Fruit fly (Drosophila melanogaster): ENCODE results near the gene RhoGEF64C.

The RhoGEF64C gene

DNA sequence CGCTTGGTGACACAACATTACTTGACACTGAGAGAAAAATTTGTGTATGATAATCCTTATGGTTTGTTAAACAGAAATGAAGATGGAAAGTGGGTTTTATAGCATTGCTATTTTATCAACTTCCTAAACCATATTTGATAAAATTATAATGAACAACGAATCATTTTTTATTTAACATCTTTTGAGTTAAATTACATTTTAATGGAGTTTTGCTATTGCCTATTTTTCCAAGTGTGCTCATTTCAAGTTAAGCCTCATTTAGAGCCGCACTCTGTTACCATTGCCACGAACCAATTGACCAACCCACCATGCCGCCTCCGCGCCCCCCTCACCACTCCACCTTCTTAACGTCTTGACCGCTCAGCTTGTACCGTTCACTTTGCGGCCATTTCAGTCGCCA is 7.5 kb downstream of the RhoGEF64C start (continued):
- TF ChIP-seq nom (GFP tag; optimal IDR thresholded peaks at IDR 0.05) (no peak), phol (tag; optimal IDR thresholded peaks at IDR 0.05) (peak; percentile 7), CG12659 (GFP tag; optimal IDR thresholded peaks at IDR 0.05) (no peak), salm (tag; optimal IDR thresholded peaks at IDR 0.05) (no peak), CG33213 (GFP tag; optimal IDR thresholded peaks at IDR 0.05) (no peak), CG8089 (GFP tag; optimal IDR thresholded peaks at IDR 0.05) (no peak), CG12104 (GFP tag; optimal IDR thresholded peaks at IDR 0.05) (no peak), wor (GFP tag; IDR thresholded peaks at IDR 0.05) (no peak), CG33557 (GFP tag; optimal IDR thresholded peaks at IDR 0.05) (no peak)

DNA sequence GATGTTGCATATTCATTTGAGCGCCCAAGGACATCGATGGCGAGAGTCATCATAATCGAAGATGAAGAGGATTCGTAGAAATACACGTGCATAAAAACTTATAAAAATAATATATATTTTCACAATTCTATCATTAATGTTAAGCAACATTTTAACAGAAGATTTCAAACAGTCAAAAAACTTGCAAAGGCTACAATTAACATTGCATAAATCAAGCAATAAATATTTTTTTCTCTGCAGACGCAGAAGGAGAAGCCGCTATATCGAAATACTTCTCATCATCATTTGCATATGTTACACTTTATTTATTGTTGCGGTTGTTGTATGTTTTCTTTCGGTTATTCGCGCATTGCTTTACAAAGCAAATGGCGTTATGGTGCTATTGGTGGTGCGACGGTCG is 9.4 kb downstream of the RhoGEF64C start:
- no peak for TF ChIP-seq Mes4 (GFP tag; optimal IDR thresholded peaks at IDR 0.05)
- no peak for TF ChIP-seq Dad (GFP tag; optimal IDR thresholded peaks at IDR 0.05)
- no peak for TF ChIP-seq CG3995 (GFP tag; optimal IDR thresholded peaks at IDR 0.05)
- TF ChIP-seq Tbp (GFP tag; optimal IDR thresholded peaks at IDR 0.05): no peak
- TF ChIP-seq Dfd (GFP tag; optimal IDR thresholded peaks at IDR 0.05): no peak
- TF ChIP-seq jigr1 (GFP tag; IDR thresholded peaks at IDR 0.05): no peak
- TF ChIP-seq Antp (GFP tag; optimal IDR thresholded peaks at IDR 0.05): no peak
- no peak for TF ChIP-seq CG14014 (GFP tag; IDR thresholded peaks at IDR 0.05)
- no peak for TF ChIP-seq ci (GFP tag; IDR thresholded peaks at IDR 0.05)
- no peak for TF ChIP-seq CG13296 (GFP tag; optimal IDR thresholded peaks at IDR 0.05)
- TF ChIP-seq ab (GFP tag; optimal IDR thresholded peaks at IDR 0.05): no peak
- TF ChIP-seq CG10565 (GFP tag; optimal IDR thresholded peaks at IDR 0.05): no peak
- TF ChIP-seq Max (GFP tag; optimal IDR thresholded peaks at IDR 0.05): no peak
- no peak for TF ChIP-seq wek (GFP tag; optimal IDR thresholded peaks at IDR 0.05)

DNA sequence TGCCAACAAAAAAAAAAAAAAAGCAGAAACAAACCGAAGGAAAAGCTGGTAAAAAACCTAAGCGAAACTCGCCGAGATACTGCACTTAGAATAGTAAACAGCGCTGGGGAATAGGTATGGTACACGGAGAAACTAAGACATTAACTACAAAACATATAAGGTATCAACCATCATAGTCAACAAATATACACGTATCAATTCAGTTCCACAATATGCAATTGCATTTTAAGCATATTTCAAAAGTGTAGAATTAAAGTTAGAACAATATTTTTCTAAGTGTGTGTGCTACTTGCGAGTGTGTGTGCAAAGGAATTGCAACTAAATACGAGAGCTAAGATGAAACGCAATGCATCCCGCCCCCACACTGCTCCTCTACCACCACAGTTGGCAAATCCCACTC is 15.2 kb downstream of the RhoGEF64C start:
- TF ChIP-seq bsh (GFP tag; optimal IDR thresholded peaks at IDR 0.05): peak in 1 of 2 experiments; percentile 70
- TF ChIP-seq zfh1 (GFP tag; IDR thresholded peaks at IDR 0.05): no peak
- TF ChIP-seq Drgx (GFP tag; IDR thresholded peaks at IDR 0.05): peak; percentile 82
- TF ChIP-seq mam (GFP tag; optimal IDR thresholded peaks at IDR 0.05): no peak

DNA sequence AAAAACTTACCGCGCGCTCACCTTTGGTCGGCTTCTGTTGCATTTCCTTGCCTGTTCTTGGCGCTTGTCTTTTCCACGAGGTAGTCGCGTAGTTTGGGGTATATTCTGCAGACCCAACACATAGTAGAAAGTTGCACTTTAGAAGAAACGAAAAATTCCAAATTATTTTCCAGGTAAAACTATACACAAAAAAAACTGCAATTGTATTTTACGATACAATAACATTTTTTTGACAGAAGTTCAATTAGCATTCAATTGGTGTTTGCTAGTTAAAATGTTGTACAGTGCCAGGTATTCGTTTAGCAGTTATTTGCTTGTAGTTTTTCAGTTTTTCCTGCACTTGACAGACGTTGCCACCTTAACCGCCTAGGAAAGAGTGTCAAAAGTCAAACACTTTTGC is 16.0 kb downstream of the RhoGEF64C start:
- TF ChIP-seq nerfin-2 (GFP tag; IDR thresholded peaks at IDR 0.05; ENCODE audit: partially characterized antibody): no peak
- no peak for TF ChIP-seq CG4820 (GFP tag; optimal IDR thresholded peaks at IDR 0.05)
- no peak for TF ChIP-seq Jarid2 (GFP tag; optimal IDR thresholded peaks at IDR 0.05)

DNA sequence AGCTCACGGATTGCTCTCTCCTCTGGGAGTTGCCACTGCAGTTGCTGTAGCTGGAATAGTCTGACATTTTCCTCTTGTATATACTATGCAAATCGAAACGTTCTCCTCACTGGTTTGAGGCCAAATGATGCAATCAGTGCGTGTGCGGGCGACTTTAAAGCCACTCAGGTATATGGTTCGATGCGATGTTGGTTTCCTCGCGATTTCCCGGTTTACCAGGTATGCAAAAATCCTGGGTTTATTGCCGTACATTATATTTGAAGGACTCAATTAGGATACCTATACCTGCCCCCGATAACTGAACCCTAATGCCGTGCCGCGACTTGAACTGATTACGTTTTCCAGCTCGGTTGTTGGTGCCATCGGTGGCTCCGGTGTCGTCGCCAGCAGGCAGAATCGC is 17.2 kb downstream of the RhoGEF64C start, which contains the start of gene CG13712:
Gene CG13712 (minus strand): TSS at position 101 of the 400 bp plus-strand sequence.
- no peak for TF ChIP-seq ci (GFP tag; IDR thresholded peaks at IDR 0.05)
- no peak for TF ChIP-seq CG11695 (GFP tag; IDR thresholded peaks at IDR 0.05)
- TF ChIP-seq Oaz (GFP tag; IDR thresholded peaks at IDR 0.05): no peak
- no peak for TF ChIP-seq CG31388 (GFP tag; optimal IDR thresholded peaks at IDR 0.05)
- TF ChIP-seq CG7271 (tag; optimal IDR thresholded peaks at IDR 0.05): no peak
- no peak for TF ChIP-seq grau (tag; optimal IDR thresholded peaks at IDR 0.05)
- TF ChIP-seq CG2889 (GFP tag; IDR thresholded peaks at IDR 0.05): no peak
- TF ChIP-seq cad (GFP tag; optimal IDR thresholded peaks at IDR 0.05): peak; percentile 25
- TF ChIP-seq bigmax (GFP tag; optimal IDR thresholded peaks at IDR 0.05): no peak
- no peak for TF ChIP-seq slp2 (GFP tag; optimal IDR thresholded peaks at IDR 0.05)
- TF ChIP-seq CG4707 (GFP tag; optimal IDR thresholded peaks at IDR 0.05): no peak
- no peak for TF ChIP-seq Doc2 (GFP tag; IDR thresholded peaks at IDR 0.05)
- TF ChIP-seq Gug (GFP tag; IDR thresholded peaks at IDR 0.05): no peak
- peak; percentile 66 for TF ChIP-seq CG15479 (GFP tag; optimal IDR thresholded peaks at IDR 0.05)
